Fruit fly (Drosophila melanogaster) whole organism, embryonic: ENCODE results near the gene mey.

ENCODE experiments used
- CG10209 ChIP-seq: fragments of 200-800 bp; sonication (Bioruptor generic); optimal IDR thresholded peaks from 3 replicates; lab custom pipeline; 2017; ENCODE audit warnings: missing biosample characterization, mild to moderate bottlenecking, missing genetic modification characterization, missing genetic modification reagents
- CG11247 ChIP-seq: fragments of 200-800 bp; sonication (Bioruptor generic); IDR thresholded peaks from 2 replicates; pipeline ENCODE4 v1.3.6; 2022; ENCODE audit warnings: missing biosample characterization, missing genetic modification characterization
- CG13287 ChIP-seq: fragments of 200-800 bp; sonication (Bioruptor generic); IDR thresholded peaks from 2 replicates; pipeline ENCODE4 v1.3.6; 2022; ENCODE audit warnings: missing biosample characterization, missing genetic modification characterization; ENCODE audit not compliant: partially characterized antibody
- CG15011 ChIP-seq: fragments of 200-800 bp; sonication (Bioruptor generic); optimal IDR thresholded peaks from 3 replicates; lab custom pipeline; 2018; ENCODE audit warnings: missing biosample characterization, mild to moderate bottlenecking, missing genetic modification characterization
- CG17328 ChIP-seq: fragments of 200-800 bp; sonication (Bioruptor generic); IDR thresholded peaks from 2 replicates; pipeline ENCODE4 v1.3.6; 2022; ENCODE audit warnings: missing biosample characterization, missing genetic modification characterization
- CG18262 ChIP-seq: fragments of 200-800 bp; optimal IDR thresholded peaks from 3 replicates; lab custom pipeline; 2019; ENCODE audit warnings: missing biosample characterization, mild to moderate bottlenecking, missing genetic modification characterization, moderate library complexity
- CG1832 ChIP-seq: fragments of 200-800 bp; sonication (Bioruptor generic); optimal IDR thresholded peaks from 2 replicates; lab custom pipeline; 2017; ENCODE audit warnings: missing biosample characterization, mild to moderate bottlenecking, missing genetic modification characterization, inconsistent platforms
- CG2120 ChIP-seq: fragments of 200-800 bp; sonication (Bioruptor generic); optimal IDR thresholded peaks from 3 replicates; lab custom pipeline; 2016; ENCODE audit warnings: missing biosample characterization, missing genetic modification characterization
- CG30403 ChIP-seq: fragments of 200-800 bp; sonication (Bioruptor generic); optimal IDR thresholded peaks from 3 replicates; lab custom pipeline; 2016; ENCODE audit warnings: missing biosample characterization, missing genetic modification characterization
- CG31224 ChIP-seq: fragments of 200-800 bp; sonication (Bioruptor generic); IDR thresholded peaks from 2 replicates; pipeline ENCODE4 v1.3.6; 2022; ENCODE audit warnings: missing biosample characterization, missing genetic modification characterization
- CG31365 ChIP-seq: fragments of 200-800 bp; sonication (Bioruptor generic); optimal IDR thresholded peaks from 2 replicates; lab custom pipeline; 2018; ENCODE audit warnings: missing biosample characterization, mild to moderate bottlenecking, missing genetic modification characterization
- CG34376 ChIP-seq: fragments of 200-800 bp; sonication (Bioruptor generic); optimal IDR thresholded peaks from 2 replicates; lab custom pipeline; 2018; ENCODE audit warnings: missing biosample characterization, mild to moderate bottlenecking, missing genetic modification characterization
- CG6254 ChIP-seq: fragments of 200-800 bp; sonication (Bioruptor generic); optimal IDR thresholded peaks from 3 replicates; lab custom pipeline; 2017; ENCODE audit warnings: mild to moderate bottlenecking, missing biosample characterization, missing genetic modification reagents, missing genetic modification characterization
- CG6791 ChIP-seq: fragments of 200-800 bp; sonication (Bioruptor generic); IDR thresholded peaks from 3 replicates; pipeline ENCODE4 v1.3.6; 2022; ENCODE audit warnings: missing biosample characterization, missing genetic modification characterization; ENCODE audit not compliant: partially characterized antibody
- CG8944 ChIP-seq: fragments of 200-800 bp; sonication (Bioruptor generic); optimal IDR thresholded peaks from 3 replicates; lab custom pipeline; 2016; ENCODE audit warnings: missing biosample characterization, missing genetic modification characterization
- CG9727 ChIP-seq: fragments of 200-800 bp; sonication (Bioruptor generic); optimal IDR thresholded peaks from 3 replicates; lab custom pipeline; 2017; ENCODE audit warnings: missing biosample characterization, mild to moderate bottlenecking, missing genetic modification characterization
- CG9817 ChIP-seq: fragments of 200-800 bp; sonication (Bioruptor generic); optimal IDR thresholded peaks from 2 replicates; lab custom pipeline; 2018; ENCODE audit warnings: missing biosample characterization, mild to moderate bottlenecking, missing genetic modification characterization, moderate library complexity
- CTCF ChIP-seq: fragments of 200-800 bp; sonication (Bioruptor generic); optimal IDR thresholded peaks from 2 replicates; lab custom pipeline; 2017; ENCODE audit warnings: missing biosample characterization, mild to moderate bottlenecking, missing genetic modification characterization, moderate library complexity
- D19B ChIP-seq: fragments of 200-800 bp; sonication (Bioruptor generic); optimal IDR thresholded peaks from 2 replicates; lab custom pipeline; 2017; ENCODE audit warnings: missing biosample characterization, mild to moderate bottlenecking, missing genetic modification characterization
- Dbx ChIP-seq: fragments of 200-800 bp; sonication (Bioruptor generic); IDR thresholded peaks from 3 replicates; pipeline ENCODE4 v1.3.6; 2022; ENCODE audit warnings: missing biosample characterization, missing genetic modification characterization
- Dll ChIP-seq: fragments of 200-800 bp; sonication (Bioruptor generic); IDR thresholded peaks from 4 replicates; pipeline ENCODE4 v1.3.6; 2022; ENCODE audit warnings: missing biosample characterization, missing genetic modification characterization; ENCODE audit not compliant: partially characterized antibody
- Drgx ChIP-seq: fragments of 200-800 bp; sonication (Bioruptor generic); IDR thresholded peaks from 2 replicates; pipeline ENCODE4 v1.3.6; 2022; ENCODE audit warnings: missing biosample characterization, missing genetic modification characterization
- Elba2 ChIP-seq: fragments of 200-800 bp; sonication (Bioruptor generic); optimal IDR thresholded peaks from 3 replicates; lab custom pipeline; 2016; ENCODE audit warnings: missing biosample characterization, missing genetic modification characterization
- Ets97D ChIP-seq: fragments of 200-800 bp; sonication (Bioruptor generic); optimal IDR thresholded peaks from 3 replicates; lab custom pipeline; 2016; ENCODE audit warnings: missing biosample characterization, missing genetic modification characterization
- Fer2 ChIP-seq: fragments of 200-800 bp; sonication (Bioruptor generic); optimal IDR thresholded peaks from 2 replicates; lab custom pipeline; 2018; ENCODE audit warnings: missing biosample characterization, mild to moderate bottlenecking, missing genetic modification characterization, moderate library complexity
- Gug ChIP-seq: fragments of 200-800 bp; sonication (Bioruptor generic); IDR thresholded peaks from 4 replicates; pipeline ENCODE4 v1.3.6; 2022; ENCODE audit warnings: missing biosample characterization, missing genetic modification characterization
- Hey ChIP-seq: fragments of 200-800 bp; sonication (Bioruptor generic); optimal IDR thresholded peaks from 3 replicates; lab custom pipeline; 2018; ENCODE audit warnings: missing biosample characterization, mild to moderate bottlenecking, missing genetic modification characterization
- HmgZ ChIP-seq: fragments of 200-800 bp; sonication (Bioruptor generic); optimal IDR thresholded peaks from 2 replicates; lab custom pipeline; 2018; ENCODE audit warnings: missing biosample characterization, mild to moderate bottlenecking, missing genetic modification characterization
- Hr39 ChIP-seq: fragments of >200 bp; optimal IDR thresholded peaks from 2 replicates; lab custom pipeline; 2017
- Mad ChIP-seq: fragments of 200-800 bp; sonication (Bioruptor generic); optimal IDR thresholded peaks from 2 replicates; lab custom pipeline; 2016; ENCODE audit warnings: missing biosample characterization, missing genetic modification characterization
- Meics ChIP-seq: fragments of 200-800 bp; sonication (Bioruptor generic); optimal IDR thresholded peaks from 2 replicates; lab custom pipeline; 2017; ENCODE audit warnings: missing biosample characterization, mild to moderate bottlenecking, missing genetic modification characterization
- NK7.1 ChIP-seq: fragments of 200-800 bp; sonication (Bioruptor generic); optimal IDR thresholded peaks from 3 replicates; lab custom pipeline; 2016; ENCODE audit warnings: missing biosample characterization, missing genetic modification characterization
- PHDP ChIP-seq: fragments of 200-800 bp; sonication (Bioruptor generic); optimal IDR thresholded peaks from 3 replicates; lab custom pipeline; 2018; ENCODE audit warnings: missing biosample characterization, mild to moderate bottlenecking, missing genetic modification characterization, moderate library complexity
- Sry-β ChIP-seq: fragments of 200-800 bp; sonication (Bioruptor generic); optimal IDR thresholded peaks from 2 replicates; lab custom pipeline; 2018; ENCODE audit warnings: missing biosample characterization, mild to moderate bottlenecking, missing genetic modification characterization, moderate library complexity
- Sry-δ ChIP-seq: fragments of 200-800 bp; sonication (Bioruptor generic); optimal IDR thresholded peaks from 2 replicates; lab custom pipeline; 2016; ENCODE audit warnings: missing biosample characterization, missing genetic modification characterization
- Stat92E ChIP-seq, 3 experiments: fragments of >200 bp in 2 of 3; fragments of 200-800 bp in 1 of 3; sonication (Bioruptor generic) in 1 of 3; optimal IDR thresholded peaks; 2 replicates each; lab custom pipeline; 2017 to 2019; ENCODE audit warnings: missing biosample characterization in 3 of 3, missing genetic modification characterization in 3 of 3, mild to moderate bottlenecking in 1 of 3, moderate library complexity in 1 of 3
- Xrp1 ChIP-seq: fragments of 200-800 bp; sonication (Bioruptor generic); IDR thresholded peaks from 2 replicates; pipeline ENCODE4 v1.3.6; 2022; ENCODE audit warnings: missing biosample characterization, missing genetic modification characterization
- bcd ChIP-seq: fragments of 200-800 bp; sonication (Bioruptor generic); optimal IDR thresholded peaks from 2 replicates; lab custom pipeline; 2017; ENCODE audit warnings: missing biosample characterization, mild to moderate bottlenecking, missing genetic modification characterization
- chinmo ChIP-seq: fragments of 200-800 bp; sonication (Bioruptor generic); IDR thresholded peaks from 4 replicates; pipeline ENCODE4 v1.3.6; 2022; ENCODE audit warnings: missing biosample characterization, missing genetic modification characterization; ENCODE audit not compliant: partially characterized antibody
- chn ChIP-seq: fragments of 200-800 bp; sonication (Bioruptor generic); optimal IDR thresholded peaks from 2 replicates; lab custom pipeline; 2016; ENCODE audit warnings: missing biosample characterization, missing genetic modification characterization
- dmrt99B ChIP-seq: fragments of 200-800 bp; sonication (Bioruptor generic); optimal IDR thresholded peaks from 2 replicates; lab custom pipeline; 2018; ENCODE audit warnings: missing biosample characterization, mild to moderate bottlenecking, missing genetic modification characterization, moderate library complexity
- insv ChIP-seq, 2 experiments: fragments of 200-800 bp; sonication (Bioruptor generic); optimal IDR thresholded peaks; 3 replicates each; lab custom pipeline; 2016 to 2018; ENCODE audit warnings: missing biosample characterization in 2 of 2, missing genetic modification characterization in 2 of 2
- knrl ChIP-seq: fragments of 200-800 bp; sonication (Bioruptor generic); IDR thresholded peaks from 3 replicates; pipeline ENCODE4 v1.3.6; 2022; ENCODE audit warnings: missing biosample characterization, missing genetic modification characterization; ENCODE audit not compliant: partially characterized antibody
- lbe ChIP-seq: fragments of 200-800 bp; sonication (Bioruptor generic); optimal IDR thresholded peaks from 2 replicates; lab custom pipeline; 2016; ENCODE audit warnings: missing biosample characterization, mild to moderate bottlenecking, missing genetic modification characterization
- lola ChIP-seq, 3 experiments: fragments of >200 bp in 2 of 3; fragments of 200-800 bp in 1 of 3; sonication (Bioruptor generic) in 1 of 3; optimal IDR thresholded peaks; 2 replicates each; lab custom pipeline; 2017 to 2019; ENCODE audit warnings: missing biosample characterization in 3 of 3, missing genetic modification characterization in 3 of 3, mild to moderate bottlenecking in 1 of 3, moderate library complexity in 1 of 3
- nmo ChIP-seq: fragments of 200-800 bp; sonication (Bioruptor generic); optimal IDR thresholded peaks from 2 replicates; lab custom pipeline; 2018; ENCODE audit warnings: missing biosample characterization, mild to moderate bottlenecking, missing genetic modification characterization, moderate library complexity
- p53 ChIP-seq: fragments of 200-800 bp; sonication (Bioruptor generic); optimal IDR thresholded peaks from 2 replicates; lab custom pipeline; 2016; ENCODE audit warnings: missing biosample characterization, missing genetic modification characterization
- scrt ChIP-seq: fragments of 200-800 bp; sonication (Bioruptor generic); optimal IDR thresholded peaks from 2 replicates; lab custom pipeline; 2018; ENCODE audit warnings: missing biosample characterization, mild to moderate bottlenecking, missing genetic modification characterization, moderate library complexity
- slou ChIP-seq: fragments of 200-800 bp; sonication (Bioruptor generic); optimal IDR thresholded peaks from 3 replicates; lab custom pipeline; 2016; ENCODE audit warnings: missing biosample characterization, missing genetic modification characterization
- sqz ChIP-seq: fragments of 200-800 bp; sonication (Bioruptor generic); optimal IDR thresholded peaks from 3 replicates; lab custom pipeline; 2018; ENCODE audit warnings: missing biosample characterization, mild to moderate bottlenecking, missing genetic modification characterization
- ssp ChIP-seq: fragments of 200-800 bp; sonication (Bioruptor generic); IDR thresholded peaks from 2 replicates; pipeline ENCODE4 v1.3.6; 2022; ENCODE audit warnings: missing biosample characterization, missing genetic modification characterization

mey gene

DNA sequence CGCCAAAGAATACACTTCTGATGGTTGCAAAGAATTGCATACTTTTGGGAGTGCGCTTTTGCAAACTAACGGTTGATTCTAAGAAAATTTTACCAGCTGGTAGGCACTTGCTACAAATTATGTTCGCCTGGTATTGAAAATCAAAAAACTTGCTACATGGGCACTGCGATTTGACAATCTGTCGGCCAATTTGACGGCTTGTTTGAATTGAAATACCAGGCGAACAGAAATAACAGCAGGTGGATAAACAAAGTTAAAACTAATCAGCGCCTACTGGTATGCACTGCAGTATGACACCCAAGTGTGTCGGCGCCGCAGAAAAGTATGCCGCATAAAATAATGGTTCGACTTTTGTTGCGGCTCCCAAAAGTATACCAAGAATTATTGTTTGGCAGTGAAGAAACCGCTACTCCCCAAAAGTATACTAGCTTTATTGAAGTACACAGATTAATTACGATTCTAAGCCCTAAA is 41.0 kb upstream of the mey start (continued):
- no peak for TF ChIP-seq Sry-β (GFP tag; lab: Kevin White, UChicago)
- no peak for TF ChIP-seq CG17328 (GFP tag; lab: Robert Waterston, UW)
- TF ChIP-seq lola (GFP tag; optimal IDR thresholded peaks at IDR 0.05; lab: Kevin White, UChicago), result peak in 1 of 3 experiments; percentile 87
- no peak for TF ChIP-seq dmrt99B (tag; lab: Kevin White, UChicago)
- TF ChIP-seq slou, result no peak
- TF ChIP-seq Ets97D (GFP tag; lab: Kevin White, UChicago), result peak; percentile 40
- TF ChIP-seq lbe (GFP tag; lab: Kevin White, UChicago), result no peak
- TF ChIP-seq CG9817 (tag; lab: Kevin White, UChicago), result no peak
- peak; percentile 52 for TF ChIP-seq HmgZ (tag; lab: Kevin White, UChicago)
- TF ChIP-seq Sry-δ, result no peak
- no peak for TF ChIP-seq Elba2 (GFP tag; lab: Kevin White, UChicago)
- no peak for TF ChIP-seq Gug
- TF ChIP-seq Dbx (GFP tag; lab: Robert Waterston, UW), result no peak
- TF ChIP-seq CG6791 (GFP tag; lab: Robert Waterston, UW), result peak; percentile 58; the same call in 1 of the 3 replicates
- TF ChIP-seq D19B (GFP tag; lab: Kevin White, UChicago), result no peak
- no peak for TF ChIP-seq Drgx (GFP tag; lab: Robert Waterston, UW)
- TF ChIP-seq Stat92E (GFP tag; optimal IDR thresholded peaks at IDR 0.05; lab: Kevin White, UChicago), result peak in 1 of 3 experiments; percentile 95
- TF ChIP-seq CG31365, result no peak
- TF ChIP-seq chinmo, result peak; percentile 63; the same call in 1 of the 4 replicates
- no peak for TF ChIP-seq PHDP (tag; lab: Kevin White, UChicago)
- no peak for TF ChIP-seq sqz (GFP tag; lab: Kevin White, UChicago)
- TF ChIP-seq scrt (GFP tag; lab: Kevin White, UChicago), result no peak
- TF ChIP-seq bcd, result no peak
- no peak for TF ChIP-seq ssp (GFP tag; lab: Robert Waterston, UW)
- TF ChIP-seq CG9727 (GFP tag; lab: Kevin White, UChicago), result no peak
- no peak for TF ChIP-seq NK7.1
- no peak for TF ChIP-seq insv (GFP tag; optimal IDR thresholded peaks at IDR 0.05; lab: Kevin White, UChicago)
- peak; percentile 31; the same call in 1 of the 3 replicates for TF ChIP-seq knrl (GFP tag; lab: Robert Waterston, UW)
- no peak for TF ChIP-seq CG6254
- TF ChIP-seq Xrp1 (GFP tag; lab: Robert Waterston, UW), result no peak
- TF ChIP-seq CG2120 (GFP tag; lab: Kevin White, UChicago), result no peak
- no peak for TF ChIP-seq CG15011 (GFP tag; lab: Kevin White, UChicago)
- no peak for TF ChIP-seq Hr39 (lab: Kevin White, UChicago)
- no peak for TF ChIP-seq CG11247
- no peak for TF ChIP-seq Meics
- TF ChIP-seq CG8944 (GFP tag; lab: Kevin White, UChicago), result no peak
- TF ChIP-seq CG34376 (GFP tag; lab: Kevin White, UChicago), result no peak
- TF ChIP-seq CG30403 (GFP tag; lab: Kevin White, UChicago), result no peak
- 0 out of 4 replicates have a peak, but pooled peaks have one; percentile 27 for TF ChIP-seq Dll (GFP tag; lab: Robert Waterston, UW)
- TF ChIP-seq Mad (GFP tag; lab: Kevin White, UChicago), result no peak
- TF ChIP-seq nmo, result peak; percentile 12
- TF ChIP-seq CG1832, result no peak
- TF ChIP-seq CG31224 (GFP tag; lab: Robert Waterston, UW), result peak; percentile 99
- TF ChIP-seq CG18262 (tag; lab: Kevin White, UChicago), result no peak
- no peak for TF ChIP-seq CG10209 (GFP tag; lab: Kevin White, UChicago)
- TF ChIP-seq CG13287, result peak; percentile 65
- no peak for TF ChIP-seq Fer2
- peak; percentile 20 for TF ChIP-seq CTCF (GFP tag; lab: Kevin White, UChicago)
- TF ChIP-seq Hey (tag; lab: Kevin White, UChicago), result no peak
- TF ChIP-seq chn (GFP tag; lab: Kevin White, UChicago), result no peak
- TF ChIP-seq p53 (GFP tag; lab: Kevin White, UChicago), result no peak
